Worm (Caenorhabditis elegans): ENCODE results near the gene K12B6.11.

The K12B6.11 gene

DNA sequence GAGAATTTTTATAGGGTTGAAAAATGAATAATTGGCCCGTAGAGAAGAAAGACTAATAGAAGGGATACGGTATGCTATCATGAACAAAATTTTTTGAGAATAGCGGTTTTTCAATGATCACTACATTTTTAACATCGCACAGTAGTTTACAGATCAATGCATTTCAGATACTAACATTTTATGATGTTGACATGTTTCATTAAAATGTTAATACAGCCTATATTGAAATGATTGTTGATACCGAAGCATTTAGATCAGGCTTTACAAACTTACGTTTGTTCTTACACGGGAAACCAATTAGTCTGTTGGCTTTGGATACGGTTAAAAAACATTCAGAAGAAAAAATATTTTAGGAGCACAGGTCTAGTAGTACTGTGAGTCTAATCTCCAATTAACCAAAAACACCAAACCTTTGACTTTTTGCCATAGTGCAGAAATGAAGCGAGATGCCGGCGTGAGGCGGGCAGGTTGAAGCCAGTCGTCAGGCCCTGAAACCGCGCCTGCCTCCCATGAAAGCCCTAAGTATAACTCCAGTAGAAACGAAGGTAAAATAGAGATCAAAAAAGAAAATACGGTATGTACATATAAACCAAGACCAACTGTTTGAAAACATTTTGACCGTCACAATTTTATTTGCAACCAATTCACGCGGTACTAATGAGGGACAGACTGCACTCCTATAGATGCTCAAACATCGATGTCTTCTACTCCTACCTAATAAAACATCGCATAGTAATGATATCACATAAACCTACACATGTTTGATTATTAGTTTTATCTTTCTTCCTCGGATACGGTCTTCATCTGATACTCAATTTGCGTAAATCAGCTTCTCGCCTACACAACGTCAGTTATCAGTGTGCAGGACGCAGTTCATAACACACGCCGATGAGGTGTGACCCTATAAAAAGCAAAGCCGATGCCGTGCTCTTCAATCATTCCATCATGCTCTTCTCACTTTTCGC, 10.3 kb upstream of the K12B6.11 start, which contains the start of gene fil-2 (continued):
- TF ChIP-seq mdl-1 (tag; optimal IDR thresholded peaks at IDR 0.05) = no peak
- no peak for TF ChIP-seq tag-97 (GFP tag; IDR thresholded peaks at IDR 0.05)
- TF ChIP-seq cey-2 (tag; optimal IDR thresholded peaks at IDR 0.05; ENCODE audit: borderline replicate concordance, insufficient read depth) = no peak
- peak; percentile 41; the same call in 1 of the 2 replicates for TF ChIP-seq dmd-6 (GFP tag; IDR thresholded peaks at IDR 0.05)
- TF ChIP-seq ztf-11 (tag; optimal IDR thresholded peaks at IDR 0.05) = no peak
- TF ChIP-seq ceh-82 (tag; optimal IDR thresholded peaks at IDR 0.05) = no peak
- no peak for TF ChIP-seq lin-1 (GFP tag; IDR thresholded peaks at IDR 0.05)
- no peak for TF ChIP-seq ztf-7 (tag; optimal IDR thresholded peaks at IDR 0.05)
- no peak for TF ChIP-seq hlh-11 (tag; optimal IDR thresholded peaks at IDR 0.05)
- no peak for TF ChIP-seq attf-4 (tag; optimal IDR thresholded peaks at IDR 0.05)
- TF ChIP-seq nhr-111 (GFP tag; optimal IDR thresholded peaks at IDR 0.05) = no peak
- TF ChIP-seq F37D6.2 (tag; optimal IDR thresholded peaks at IDR 0.05) = no peak
- no peak for TF ChIP-seq rbr-2 (tag; optimal IDR thresholded peaks at IDR 0.05)
- TF ChIP-seq hif-1 (tag; optimal IDR thresholded peaks at IDR 0.05) = peak in 1 of 2 experiments; percentile 12
- 0 out of 2 replicates have a peak, but pooled peaks have one; percentile 21 for TF ChIP-seq hmg-1.1 (GFP tag; IDR thresholded peaks at IDR 0.05)
- no peak for TF ChIP-seq zfp-2 (tag; optimal IDR thresholded peaks at IDR 0.05)
- no peak for TF ChIP-seq F44E2.7 (GFP tag; IDR thresholded peaks at IDR 0.05)
- TF ChIP-seq lin-29 (GFP tag; IDR thresholded peaks at IDR 0.05) = 0 out of 2 replicates have a peak, but pooled peaks have one; percentile 39
- TF ChIP-seq T20F7.1 (GFP tag; optimal IDR thresholded peaks at IDR 0.05) = peak; percentile 66
- TF ChIP-seq Y75B8A.6 (GFP tag; IDR thresholded peaks at IDR 0.05) = peak; percentile 67; the same call in 1 of the 2 replicates
- no peak for TF ChIP-seq R02D3.7 (tag; optimal IDR thresholded peaks at IDR 0.05)
- 0 out of 2 replicates have a peak, but pooled peaks have one; percentile 8 for TF ChIP-seq ceh-20 (GFP tag; IDR thresholded peaks at IDR 0.05)
- TF ChIP-seq arid-1 (GFP tag; conservative IDR thresholded peaks at IDR 0.05) = no peak
- TF ChIP-seq dve-1 (tag; optimal IDR thresholded peaks at IDR 0.05; ENCODE audit: insufficient read depth) = peak; percentile 69
- no peak for TF ChIP-seq mxl-3 (GFP tag; optimal IDR thresholded peaks at IDR 0.05)
- no peak for TF ChIP-seq lim-7 (GFP tag; IDR thresholded peaks at IDR 0.05)
- TF ChIP-seq ama-1 (optimal IDR thresholded peaks at IDR 0.05) = peak; percentile 24
- no peak for TF ChIP-seq snpc-4 (tag; optimal IDR thresholded peaks at IDR 0.05)
- no peak for TF ChIP-seq fos-1 (tag; optimal IDR thresholded peaks at IDR 0.05)
- TF ChIP-seq saeg-2 (GFP tag; IDR thresholded peaks at IDR 0.05) = no peak
- TF ChIP-seq daf-8 (GFP tag; IDR thresholded peaks at IDR 0.05) = no peak
- TF ChIP-seq aha-1 (tag) = peak; percentile 75
- peak; percentile 25 for TF ChIP-seq nhr-11 (tag; optimal IDR thresholded peaks at IDR 0.05)
- peak; percentile 73; the same call in 1 of the 2 replicates for TF ChIP-seq nhr-42 (GFP tag; IDR thresholded peaks at IDR 0.05)
- peak in 1 of 2 experiments; percentile 10 for TF ChIP-seq lsy-2 (tag; optimal IDR thresholded peaks at IDR 0.05)
- peak; percentile 5 for TF ChIP-seq gei-8 (GFP tag; optimal IDR thresholded peaks at IDR 0.05)
- TF ChIP-seq nhr-25 (tag; optimal IDR thresholded peaks at IDR 0.05; ENCODE audit: borderline replicate concordance, insufficient read depth) = peak; percentile 28
- no peak for TF ChIP-seq F49E8.2 (tag; optimal IDR thresholded peaks at IDR 0.05; ENCODE audit: borderline replicate concordance)
- no peak for TF ChIP-seq lir-3 (tag; optimal IDR thresholded peaks at IDR 0.05)
- TF ChIP-seq F26F4.8 (GFP tag; conservative IDR thresholded peaks at IDR 0.05) = no peak
- TF ChIP-seq ceh-44 (GFP tag; IDR thresholded peaks at IDR 0.05) = no peak
- no peak for TF ChIP-seq ceh-28 (tag; optimal IDR thresholded peaks at IDR 0.05)
- TF ChIP-seq ces-1 (GFP tag; optimal IDR thresholded peaks at IDR 0.05) = no peak
- no peak for TF ChIP-seq mes-2 (tag; optimal IDR thresholded peaks at IDR 0.05; ENCODE audit: poor library complexity, severe bottlenecking)
- TF ChIP-seq nhr-6 (tag; optimal IDR thresholded peaks at IDR 0.05) = peak; percentile 59
- TF ChIP-seq unc-39 (tag; optimal IDR thresholded peaks at IDR 0.05) = no peak
- 0 out of 2 replicates have a peak, but pooled peaks have one; percentile 23 for TF ChIP-seq snpc-1.2 (GFP tag; IDR thresholded peaks at IDR 0.05)
- TF ChIP-seq lin-13 (GFP tag; optimal IDR thresholded peaks at IDR 0.05) = no peak

Data from whole organism, L4 larva.